Worm (Caenorhabditis elegans): ENCODE data around the gene dmd-3.

ce11 chrV:19625719-19626118 lies 29.3 kb downstream of the dmd-3 start:
- TF ChIP-seq ztf-4 (tag; optimal IDR thresholded peaks at IDR 0.05): no peak
- no peak for TF ChIP-seq pha-4 (tag; optimal IDR thresholded peaks at IDR 0.05)
- TF ChIP-seq unc-62 (GFP tag; optimal IDR thresholded peaks at IDR 0.05): no peak
- no peak for TF ChIP-seq nhr-28 (tag; optimal IDR thresholded peaks at IDR 0.05)
- no peak for TF ChIP-seq elt-3 (tag; optimal IDR thresholded peaks at IDR 0.05)
- no peak for TF ChIP-seq fos-1 (tag; optimal IDR thresholded peaks at IDR 0.05)
- TF ChIP-seq nhr-12 (tag; optimal IDR thresholded peaks at IDR 0.05): no peak
- TF ChIP-seq fkh-10 (GFP tag; optimal IDR thresholded peaks at IDR 0.05): no peak
- no peak for TF ChIP-seq hmg-11 (tag; optimal IDR thresholded peaks at IDR 0.05)
- no peak for TF ChIP-seq lin-39 (tag; optimal IDR thresholded peaks at IDR 0.05)
- no peak for TF ChIP-seq ama-1 (optimal IDR thresholded peaks at IDR 0.05)
- TF ChIP-seq nhr-76 (tag; optimal IDR thresholded peaks at IDR 0.05): no peak
- TF ChIP-seq zag-1 (tag; optimal IDR thresholded peaks at IDR 0.05): no peak
